Fruit fly (Drosophila melanogaster): ENCODE results near the gene CG11836.

dm6 chr3R:25051441-25052097 lies 19.4 kb upstream of the CG11836 start:
- TF ChIP-seq net (GFP tag; optimal IDR thresholded peaks at IDR 0.05) (no peak), CG6854 (GFP tag; optimal IDR thresholded peaks at IDR 0.05) (no peak)
